Fruit fly (Drosophila melanogaster) whole organism, embryonic: ENCODE data around the gene CG34242.
A peak's percentile ranks its signal among the peaks of the same experiment; 100 is the strongest.

Source experiments
- Ada2b ChIP-seq: fragments of 200-800 bp; sonication (Bioruptor generic); IDR thresholded peaks from 2 replicates; pipeline ENCODE4 v1.3.6; 2022; ENCODE audit warnings: missing biosample characterization, missing genetic modification characterization
- Atf-2 ChIP-seq: fragments of 200-800 bp; sonication (Bioruptor generic); optimal IDR thresholded peaks from 2 replicates; lab custom pipeline; 2016; ENCODE audit warnings: missing biosample characterization, missing genetic modification characterization
- Atf3 ChIP-seq: fragments of 200-800 bp; sonication (Bioruptor generic); optimal IDR thresholded peaks from 3 replicates; lab custom pipeline; 2016; ENCODE audit warnings: missing biosample characterization, missing genetic modification characterization
- Bteb2 ChIP-seq: fragments of 200-800 bp; sonication (Bioruptor generic); optimal IDR thresholded peaks from 2 replicates; lab custom pipeline; 2016; ENCODE audit warnings: missing biosample characterization, missing genetic modification characterization
- CG10274 ChIP-seq: fragments of 200-800 bp; sonication (Bioruptor generic); optimal IDR thresholded peaks from 3 replicates; lab custom pipeline; 2017; ENCODE audit warnings: missing biosample characterization, mild to moderate bottlenecking, missing genetic modification characterization
- CG10431 ChIP-seq: fragments of 200-800 bp; sonication (Bioruptor generic); optimal IDR thresholded peaks from 3 replicates; lab custom pipeline; 2018; ENCODE audit warnings: missing biosample characterization, mild to moderate bottlenecking, missing genetic modification characterization
- CG12299 ChIP-seq: fragments of 200-800 bp; sonication (Bioruptor generic); optimal IDR thresholded peaks from 2 replicates; lab custom pipeline; 2018; ENCODE audit warnings: missing biosample characterization, mild to moderate bottlenecking, missing genetic modification characterization
- CG1233 ChIP-seq: fragments of 200-800 bp; sonication (Bioruptor generic); optimal IDR thresholded peaks from 4 replicates; lab custom pipeline; 2018; ENCODE audit warnings: missing biosample characterization, mild to moderate bottlenecking, missing genetic modification characterization
- CG12769 ChIP-seq: fragments of 200-800 bp; sonication (Bioruptor generic); optimal IDR thresholded peaks from 2 replicates; lab custom pipeline; 2019; ENCODE audit warnings: missing biosample characterization, mild to moderate bottlenecking, missing genetic modification characterization, moderate library complexity
- CG14050 ChIP-seq: fragments of 200-800 bp; sonication (Bioruptor generic); IDR thresholded peaks from 3 replicates; pipeline ENCODE4 v1.3.6; 2022; ENCODE audit warnings: missing biosample characterization, missing genetic modification characterization
- CG17186 ChIP-seq: fragments of 200-800 bp; sonication (Bioruptor generic); optimal IDR thresholded peaks from 3 replicates; lab custom pipeline; 2017; ENCODE audit warnings: missing biosample characterization, missing genetic modification reagents, missing genetic modification characterization
- CG17359 ChIP-seq: fragments of 200-800 bp; sonication (Bioruptor generic); optimal IDR thresholded peaks from 3 replicates; lab custom pipeline; 2018; ENCODE audit warnings: missing biosample characterization, mild to moderate bottlenecking, missing genetic modification characterization, moderate library complexity
- CG18764 ChIP-seq: fragments of 200-800 bp; sonication (Bioruptor generic); optimal IDR thresholded peaks from 3 replicates; lab custom pipeline; 2016; ENCODE audit warnings: missing biosample characterization, missing genetic modification characterization
- CG2875 ChIP-seq: fragments of 200-800 bp; sonication (Bioruptor generic); optimal IDR thresholded peaks from 2 replicates; lab custom pipeline; 2017; ENCODE audit warnings: missing biosample characterization, mild to moderate bottlenecking, missing genetic modification characterization, missing genetic modification reagents
- CG31388 ChIP-seq: fragments of 200-800 bp; sonication (Bioruptor generic); optimal IDR thresholded peaks from 2 replicates; lab custom pipeline; 2016; ENCODE audit warnings: missing biosample characterization, missing genetic modification characterization
- CG34224 ChIP-seq: fragments of 200-800 bp; sonication (Bioruptor generic); IDR thresholded peaks from 3 replicates; pipeline ENCODE4 v1.3.6; 2022; ENCODE audit warnings: missing biosample characterization, missing genetic modification characterization; ENCODE audit not compliant: partially characterized antibody
- CG6654 ChIP-seq: fragments of 200-800 bp; sonication (Bioruptor generic); optimal IDR thresholded peaks from 2 replicates; lab custom pipeline; 2017; ENCODE audit warnings: missing biosample characterization, mild to moderate bottlenecking, missing genetic modification characterization
- CG6683 ChIP-seq: fragments of 200-800 bp; sonication (Bioruptor generic); optimal IDR thresholded peaks from 2 replicates; lab custom pipeline; 2017; ENCODE audit warnings: missing biosample characterization, mild to moderate bottlenecking, missing genetic modification characterization, missing genetic modification reagents
- CG7556 ChIP-seq: fragments of 200-800 bp; sonication (Bioruptor generic); optimal IDR thresholded peaks from 2 replicates; lab custom pipeline; 2017; ENCODE audit warnings: missing biosample characterization, mild to moderate bottlenecking, missing genetic modification characterization
- CG7963 ChIP-seq: fragments of 200-800 bp; sonication (Bioruptor generic); IDR thresholded peaks from 3 replicates; pipeline ENCODE4 v1.3.6; 2022; ENCODE audit warnings: missing biosample characterization, missing genetic modification characterization; ENCODE audit not compliant: partially characterized antibody
- CG8089 ChIP-seq: fragments of 200-800 bp; sonication (Bioruptor generic); optimal IDR thresholded peaks from 3 replicates; lab custom pipeline; 2016; ENCODE audit warnings: missing biosample characterization, missing genetic modification characterization
- CG8924 ChIP-seq: fragments of 200-800 bp; optimal IDR thresholded peaks from 3 replicates; lab custom pipeline; 2019; ENCODE audit warnings: missing biosample characterization, mild to moderate bottlenecking, missing genetic modification characterization, moderate library complexity
- CG9817 ChIP-seq: fragments of 200-800 bp; sonication (Bioruptor generic); optimal IDR thresholded peaks from 2 replicates; lab custom pipeline; 2018; ENCODE audit warnings: missing biosample characterization, mild to moderate bottlenecking, missing genetic modification characterization, moderate library complexity
- Eip74EF ChIP-seq, 2 experiments: fragments of 200-800 bp in 1 of 2; fragments of >200 bp in 1 of 2; sonication (Bioruptor generic) in 1 of 2; optimal IDR thresholded peaks; 2 replicates each; lab custom pipeline; 2017 to 2019; ENCODE audit warnings: missing biosample characterization in 2 of 2, missing genetic modification characterization in 2 of 2, mild to moderate bottlenecking in 1 of 2, moderate library complexity in 1 of 2
- H15 ChIP-seq: fragments of 200-800 bp; sonication (Bioruptor generic); IDR thresholded peaks from 3 replicates; pipeline ENCODE4 v1.3.6; 2022; ENCODE audit warnings: missing biosample characterization, missing genetic modification characterization
- H2.0 ChIP-seq: fragments of 200-800 bp; sonication (Bioruptor generic); IDR thresholded peaks from 2 replicates; pipeline ENCODE4 v1.3.6; 2022; ENCODE audit warnings: missing biosample characterization, missing genetic modification characterization
- Jarid2 ChIP-seq: fragments of 200-800 bp; sonication (Bioruptor generic); optimal IDR thresholded peaks from 3 replicates; lab custom pipeline; 2017; ENCODE audit warnings: mild to moderate bottlenecking, missing biosample characterization, missing genetic modification reagents, missing genetic modification characterization
- NfI ChIP-seq: fragments of 200-800 bp; sonication (Bioruptor generic); optimal IDR thresholded peaks from 3 replicates; lab custom pipeline; 2018; ENCODE audit warnings: missing biosample characterization, mild to moderate bottlenecking, missing genetic modification characterization, moderate library complexity
- Optix ChIP-seq: fragments of 200-800 bp; sonication (Bioruptor generic); IDR thresholded peaks from 3 replicates; pipeline ENCODE4 v1.3.6; 2022; ENCODE audit warnings: missing biosample characterization, missing genetic modification characterization
- Pdp1 ChIP-seq, 2 experiments: fragments of 200-800 bp; sonication (Bioruptor generic); optimal IDR thresholded peaks; 3 replicates each; lab custom pipeline; 2016; ENCODE audit warnings: missing biosample characterization in 2 of 2, missing genetic modification characterization in 2 of 2, mild to moderate bottlenecking in 1 of 2, moderate library complexity in 1 of 2
- Side ChIP-seq: fragments of 200-800 bp; sonication (Bioruptor generic); optimal IDR thresholded peaks from 2 replicates; lab custom pipeline; 2016; ENCODE audit warnings: missing biosample characterization, missing genetic modification characterization
- Six4 ChIP-seq: fragments of 200-800 bp; sonication (Bioruptor generic); optimal IDR thresholded peaks from 2 replicates; lab custom pipeline; 2016; ENCODE audit warnings: missing biosample characterization, missing genetic modification characterization
- Ssrp ChIP-seq: fragments of 200-800 bp; sonication (Bioruptor generic); optimal IDR thresholded peaks from 2 replicates; lab custom pipeline; 2018; ENCODE audit warnings: missing biosample characterization, mild to moderate bottlenecking, missing genetic modification characterization, moderate library complexity
- abd-A ChIP-seq: fragments of 200-800 bp; sonication (Bioruptor generic); optimal IDR thresholded peaks from 3 replicates; lab custom pipeline; 2019; ENCODE audit warnings: missing biosample characterization, mild to moderate bottlenecking, missing genetic modification characterization, moderate library complexity
- ap ChIP-seq: fragments of 200-800 bp; sonication (Bioruptor generic); IDR thresholded peaks from 2 replicates; pipeline ENCODE4 v1.3.6; 2022; ENCODE audit warnings: missing biosample characterization, missing genetic modification characterization
- bcd ChIP-seq: fragments of 200-800 bp; sonication (Bioruptor generic); optimal IDR thresholded peaks from 2 replicates; lab custom pipeline; 2017; ENCODE audit warnings: missing biosample characterization, mild to moderate bottlenecking, missing genetic modification characterization
- bigmax ChIP-seq: fragments of 200-800 bp; sonication (Bioruptor generic); optimal IDR thresholded peaks from 2 replicates; lab custom pipeline; 2018; ENCODE audit warnings: missing biosample characterization, mild to moderate bottlenecking, missing genetic modification characterization
- da ChIP-seq: fragments of 200-800 bp; sonication (Bioruptor generic); optimal IDR thresholded peaks from 2 replicates; lab custom pipeline; 2016; ENCODE audit warnings: missing biosample characterization, missing genetic modification characterization
- dimm ChIP-seq: fragments of 200-800 bp; sonication (Bioruptor generic); IDR thresholded peaks from 2 replicates; pipeline ENCODE4 v1.3.6; 2022; ENCODE audit warnings: missing biosample characterization, missing genetic modification characterization
- hkb ChIP-seq, 2 experiments: fragments of 200-800 bp in 1 of 2; fragments of >200 bp in 1 of 2; sonication (Bioruptor generic) in 1 of 2; IDR thresholded peaks in 1 of 2; optimal IDR thresholded peaks in 1 of 2; 2 replicates each; pipeline versions ENCODE4 v1.3.6 to Lab custom; 2017 to 2022; ENCODE audit warnings: missing biosample characterization in 1 of 2, missing genetic modification characterization in 1 of 2
- kah ChIP-seq: fragments of 200-800 bp; sonication (Bioruptor generic); optimal IDR thresholded peaks from 2 replicates; lab custom pipeline; 2018; ENCODE audit warnings: missing biosample characterization, mild to moderate bottlenecking, missing genetic modification characterization
- pum ChIP-seq: fragments of 200-800 bp; sonication (Bioruptor generic); optimal IDR thresholded peaks from 2 replicates; lab custom pipeline; 2016; ENCODE audit warnings: missing biosample characterization, missing genetic modification characterization
- ro ChIP-seq: fragments of 200-800 bp; sonication (Bioruptor generic); IDR thresholded peaks from 2 replicates; pipeline ENCODE4 v1.3.6; 2022; ENCODE audit warnings: missing biosample characterization, missing genetic modification characterization
- scrt ChIP-seq: fragments of 200-800 bp; sonication (Bioruptor generic); optimal IDR thresholded peaks from 2 replicates; lab custom pipeline; 2018; ENCODE audit warnings: missing biosample characterization, mild to moderate bottlenecking, missing genetic modification characterization, moderate library complexity
- slbo ChIP-seq: fragments of 200-800 bp; sonication (Bioruptor generic); IDR thresholded peaks from 2 replicates; pipeline ENCODE4 v1.3.6; 2022; ENCODE audit warnings: missing biosample characterization, missing genetic modification characterization
- ssp ChIP-seq: fragments of 200-800 bp; sonication (Bioruptor generic); IDR thresholded peaks from 2 replicates; pipeline ENCODE4 v1.3.6; 2022; ENCODE audit warnings: missing biosample characterization, missing genetic modification characterization
- trh ChIP-seq: fragments of 200-800 bp; sonication (Bioruptor generic); optimal IDR thresholded peaks from 2 replicates; lab custom pipeline; 2016; ENCODE audit warnings: missing biosample characterization, missing genetic modification characterization
- vfl ChIP-seq: fragments of 200-800 bp; sonication (Bioruptor generic); optimal IDR thresholded peaks from 2 replicates; lab custom pipeline; 2016; ENCODE audit warnings: missing biosample characterization, missing genetic modification characterization
- z ChIP-seq: fragments of 200-800 bp; sonication (Bioruptor generic); IDR thresholded peaks from 3 replicates; pipeline ENCODE4 v1.3.6; 2022; ENCODE audit warnings: missing biosample characterization, missing genetic modification characterization
- zfh2 ChIP-seq: fragments of 200-800 bp; sonication (Bioruptor generic); optimal IDR thresholded peaks from 2 replicates; lab custom pipeline; 2016; ENCODE audit warnings: missing biosample characterization, missing genetic modification characterization

CG34242 gene

dm6 chr3L:12572366-12572765 lies 38.6 kb downstream of the CG34242 start, which contains the start of gene sowah (continued):
- TF ChIP-seq hkb (optimal IDR thresholded peaks at IDR 0.05; lab: Kevin White, UChicago) (no peak), hkb (GFP tag; IDR thresholded peaks at IDR 0.05; lab: Robert Waterston, UW) (no peak), CG7556 (GFP tag; lab: Kevin White, UChicago) (no peak), ro (no peak), CG10431 (GFP tag; lab: Kevin White, UChicago) (no peak), CG8924 (tag; lab: Kevin White, UChicago) (peak; percentile 45), CG7963 (GFP tag; lab: Robert Waterston, UW) (no peak), Ssrp (tag; lab: Kevin White, UChicago) (peak; percentile 32), H15 (GFP tag; lab: Robert Waterston, UW) (no peak), kah (GFP tag; lab: Kevin White, UChicago) (peak; percentile 25), abd-A (tag; lab: Kevin White, UChicago) (no peak), CG2875 (GFP tag; lab: Kevin White, UChicago) (no peak), CG6683 (no peak), CG12769 (tag; lab: Kevin White, UChicago) (peak; percentile 35), ssp (GFP tag; lab: Robert Waterston, UW) (0 out of 2 replicates have a peak, but pooled peaks have one; percentile 6), CG8089 (GFP tag; lab: Kevin White, UChicago) (peak; percentile 61), Bteb2 (GFP tag; lab: Kevin White, UChicago) (peak; percentile 11), bigmax (GFP tag; lab: Kevin White, UChicago) (no peak), Jarid2 (GFP tag; lab: Kevin White, UChicago) (peak; percentile 80), pum (GFP tag; lab: Kevin White, UChicago) (no peak), z (GFP tag; lab: Robert Waterston, UW) (no peak), CG17359 (peak; percentile 40), CG1233 (GFP tag; lab: Kevin White, UChicago) (peak; percentile 19), Atf-2 (peak; percentile 39), CG10274 (GFP tag; lab: Kevin White, UChicago) (no peak), CG17186 (peak; percentile 64), CG14050 (GFP tag; lab: Robert Waterston, UW) (peak; percentile 12; the same call in 1 of the 3 replicates), zfh2 (GFP tag; lab: Kevin White, UChicago) (peak; percentile 32), Six4 (GFP tag; lab: Kevin White, UChicago) (no peak), scrt (GFP tag; lab: Kevin White, UChicago) (peak; percentile 77), CG12299 (tag; lab: Kevin White, UChicago) (no peak), dimm (no peak), Atf3 (GFP tag; lab: Kevin White, UChicago) (peak; percentile 55), CG31388 (GFP tag; lab: Kevin White, UChicago) (no peak), NfI (GFP tag; lab: Kevin White, UChicago) (peak; percentile 44), Optix (GFP tag; lab: Robert Waterston, UW) (peak; percentile 23; the same call in 1 of the 3 replicates), CG6654 (no peak), bcd (GFP tag; lab: Kevin White, UChicago) (peak; percentile 71), da (peak; percentile 20), H2.0 (GFP tag; lab: Robert Waterston, UW) (no peak), trh (GFP tag; lab: Kevin White, UChicago) (peak; percentile 27), Ada2b (GFP tag; lab: Robert Waterston, UW) (0 out of 2 replicates have a peak, but pooled peaks have one; percentile 8), Side (GFP tag; lab: Kevin White, UChicago) (peak; percentile 36), ap (GFP tag; lab: Robert Waterston, UW) (no peak), CG9817 (peak; percentile 48), CG34224 (GFP tag; lab: Robert Waterston, UW) (peak; percentile 32; the same call in 1 of the 3 replicates), CG18764 (GFP tag; lab: Kevin White, UChicago) (peak; percentile 30), Eip74EF (GFP tag; optimal IDR thresholded peaks at IDR 0.05; lab: Kevin White, UChicago) (no peak), Pdp1 (GFP tag; optimal IDR thresholded peaks at IDR 0.05; lab: Kevin White, UChicago) (peak; percentile 40 to 44), slbo (GFP tag; lab: Robert Waterston, UW) (peak; percentile 75), vfl (GFP tag; lab: Kevin White, UChicago) (peak; percentile 30)
